Worm (Caenorhabditis elegans): Measurements from ENCODE around the gene dyf-17.

dyf-17 gene

DNA sequence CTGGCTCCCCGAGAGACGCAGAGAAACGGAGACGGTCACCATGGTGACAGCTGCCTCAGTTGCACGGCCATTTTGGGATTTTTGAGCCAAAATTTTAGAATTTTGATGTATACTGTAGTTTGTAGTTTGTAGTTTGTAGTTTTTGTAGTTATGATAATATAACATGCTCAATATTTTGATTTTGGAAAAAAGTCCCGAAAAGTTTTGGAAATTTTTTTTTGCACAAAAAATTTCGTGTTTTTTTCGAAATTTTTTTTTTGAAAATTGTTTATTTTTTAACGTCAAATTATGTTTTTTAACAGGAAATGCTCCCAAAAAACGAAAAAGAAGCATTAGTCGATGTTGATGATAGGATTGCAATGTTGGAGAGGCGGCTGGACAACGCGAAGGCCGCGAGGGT lies at the start of gene dyf-17:
Gene dyf-17 (plus strand): TSS at position 301 of the 400 bp plus-strand sequence.
- TF ChIP-seq ztf-22 (GFP tag; optimal IDR thresholded peaks at IDR 0.05) (no peak), hlh-12 (tag; optimal IDR thresholded peaks at IDR 0.05) (no peak), ets-4 (GFP tag; optimal IDR thresholded peaks at IDR 0.05) (no peak), hrde-1 (tag; optimal IDR thresholded peaks at IDR 0.05; ENCODE audit: borderline replicate concordance) (no peak), F22D6.2 (tag; optimal IDR thresholded peaks at IDR 0.05) (no peak), ceh-58 (GFP tag; IDR thresholded peaks at IDR 0.05) (no peak), T07F8.4 (tag; optimal IDR thresholded peaks at IDR 0.05) (no peak), snpc-3.4 (tag; optimal IDR thresholded peaks at IDR 0.05) (no peak), F57C9.4 (tag; optimal IDR thresholded peaks at IDR 0.05) (no peak), T26A5.8 (tag; optimal IDR thresholded peaks at IDR 0.05) (no peak)

DNA sequence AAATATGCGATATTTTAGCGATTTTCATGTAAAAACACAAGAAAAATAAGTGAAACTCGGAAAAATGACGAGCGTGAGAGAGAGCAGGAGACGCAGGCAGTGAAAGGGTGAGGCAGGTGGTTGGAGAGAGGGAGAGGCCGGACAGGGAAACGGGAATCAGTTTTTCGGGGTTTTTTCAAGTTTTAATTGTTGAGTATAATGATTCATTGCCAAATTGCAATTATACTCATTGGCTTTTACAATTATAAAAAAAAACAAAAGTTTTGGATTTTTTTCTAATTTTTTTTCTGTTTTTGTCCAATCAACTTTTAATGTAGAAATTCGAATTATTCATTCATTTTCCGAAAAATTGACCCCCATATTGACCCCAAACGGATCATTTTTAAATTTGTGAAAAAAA lies 44.8 kb upstream of the dyf-17 start, which contains the start of gene nhr-95:
Gene nhr-95 (minus strand): TSS at position 101 of the 400 bp plus-strand sequence.
- TF ChIP-seq rpc-1 (optimal IDR thresholded peaks at IDR 0.05) (no peak), rpc-1 (tag; optimal IDR thresholded peaks at IDR 0.05) (peak; percentile 23), F37B4.10 (GFP tag; IDR thresholded peaks at IDR 0.05) (no peak)

DNA sequence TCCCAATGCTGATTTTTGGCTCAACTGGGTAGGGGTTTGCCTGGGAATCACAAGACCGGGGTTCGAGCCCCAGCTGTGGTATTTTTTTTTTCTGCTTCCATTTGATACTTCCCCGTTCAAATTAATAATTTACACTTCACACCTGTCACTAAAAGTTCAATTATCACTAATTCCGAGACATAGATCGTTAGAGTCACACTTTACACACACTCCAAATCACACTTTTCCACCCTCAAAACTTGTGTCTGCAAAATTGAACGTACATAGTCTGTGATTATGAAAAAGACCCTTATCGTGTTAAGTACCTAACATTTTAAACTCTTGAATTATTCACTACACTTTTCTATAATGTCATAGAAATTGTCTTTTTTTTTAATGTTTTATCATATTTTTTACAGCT lies 43.5 kb upstream of the dyf-17 start:
- TF ChIP-seq tbp1 (GFP tag; optimal IDR thresholded peaks at IDR 0.05) (peak; percentile 43), nfya-2 (GFP tag; IDR thresholded peaks at IDR 0.05) (no peak), athp-1 (tag; optimal IDR thresholded peaks at IDR 0.05) (no peak), unc-62 (GFP tag; optimal IDR thresholded peaks at IDR 0.05) (no peak), C06A6.2 (GFP tag; conservative IDR thresholded peaks at IDR 0.05) (no peak), ztf-18 (tag; optimal IDR thresholded peaks at IDR 0.05) (no peak), Y95B8A.8 (GFP tag; IDR thresholded peaks at IDR 0.05) (no peak), nfya-1 (tag; optimal IDR thresholded peaks at IDR 0.05; ENCODE audit: borderline replicate concordance, insufficient read depth) (no peak), akir-1 (GFP tag; optimal IDR thresholded peaks at IDR 0.05) (no peak), nhr-80 (tag; optimal IDR thresholded peaks at IDR 0.05) (peak; percentile 54), snpc-1.3 (tag; optimal IDR thresholded peaks at IDR 0.05; ENCODE audit: insufficient read depth) (no peak), rpc-1 (optimal IDR thresholded peaks at IDR 0.05) (peak; percentile 9), rpc-1 (tag; optimal IDR thresholded peaks at IDR 0.05) (peak; percentile 51), ceh-79 (tag; optimal IDR thresholded peaks at IDR 0.05) (no peak), hrde-1 (tag; optimal IDR thresholded peaks at IDR 0.05; ENCODE audit: borderline replicate concordance) (no peak), F23B12.7 (tag; optimal IDR thresholded peaks at IDR 0.05; ENCODE audit: insufficient read depth) (no peak), bed-2 (GFP tag; IDR thresholded peaks at IDR 0.05) (no peak), aptf-2 (GFP tag; conservative IDR thresholded peaks at IDR 0.05) (no peak)

DNA sequence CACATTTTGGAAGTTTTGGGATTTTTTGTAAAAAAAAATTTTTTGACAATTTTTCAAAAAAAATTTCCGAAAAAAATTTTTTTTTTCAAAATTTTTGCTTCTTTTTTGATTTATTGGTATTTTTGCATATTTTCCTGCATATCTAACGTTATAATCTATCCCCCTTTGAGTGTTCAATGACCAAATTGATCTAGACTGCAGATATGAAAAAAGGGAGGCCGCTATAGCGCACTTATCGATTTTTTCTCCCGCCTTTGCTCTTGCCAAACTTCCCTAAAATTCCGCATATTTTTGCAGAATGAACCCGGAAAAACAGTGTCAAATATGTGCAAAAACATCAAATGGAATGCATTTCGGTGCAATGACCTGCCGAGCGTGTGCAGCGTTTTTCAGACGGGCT lies 39.9 kb upstream of the dyf-17 start, which contains the start of gene nhr-145:
Gene nhr-145 (plus strand): TSS at position 298 of the 400 bp plus-strand sequence.
- TF ChIP-seq C06A6.2 (GFP tag; conservative IDR thresholded peaks at IDR 0.05) = no peak
- no peak for TF ChIP-seq K12H6.12 (tag; optimal IDR thresholded peaks at IDR 0.05)
- TF ChIP-seq rpc-1 (optimal IDR thresholded peaks at IDR 0.05) = no peak
- no peak for TF ChIP-seq rpc-1 (tag; optimal IDR thresholded peaks at IDR 0.05)
- no peak for TF ChIP-seq nhr-179 (tag; optimal IDR thresholded peaks at IDR 0.05)
- no peak for TF ChIP-seq snpc-3.4 (tag; optimal IDR thresholded peaks at IDR 0.05)
- no peak for TF ChIP-seq unc-130 (GFP tag; optimal IDR thresholded peaks at IDR 0.05)
- TF ChIP-seq madf-6 (GFP tag; IDR thresholded peaks at IDR 0.05) = no peak
- TF ChIP-seq F52B5.7 (tag; optimal IDR thresholded peaks at IDR 0.05) = no peak
- TF ChIP-seq dpl-1 (GFP tag; optimal IDR thresholded peaks at IDR 0.05) = no peak
- TF ChIP-seq B0019.2 (GFP tag; conservative IDR thresholded peaks at IDR 0.05) = no peak
- no peak for TF ChIP-seq B0035.1 (tag; optimal IDR thresholded peaks at IDR 0.05)
- no peak for TF ChIP-seq snpc-1.1 (tag; optimal IDR thresholded peaks at IDR 0.05; ENCODE audit: insufficient read depth)
- TF ChIP-seq ztf-6 (GFP tag; IDR thresholded peaks at IDR 0.05) = no peak
- TF ChIP-seq zim-3 (tag; optimal IDR thresholded peaks at IDR 0.05) = no peak
- no peak for TF ChIP-seq efl-1 (GFP tag; optimal IDR thresholded peaks at IDR 0.05)
- TF ChIP-seq zfh-2 (GFP tag; conservative IDR thresholded peaks at IDR 0.05) = no peak
- TF ChIP-seq nfya-1 (tag; optimal IDR thresholded peaks at IDR 0.05; ENCODE audit: borderline replicate concordance, insufficient read depth) = no peak
- TF ChIP-seq B0336.3 (GFP tag; IDR thresholded peaks at IDR 0.05) = no peak
- TF ChIP-seq bed-2 (GFP tag; IDR thresholded peaks at IDR 0.05) = no peak
- no peak for TF ChIP-seq lir-1 (GFP tag; conservative IDR thresholded peaks at IDR 0.05)

Data from whole organism, young adult.